Fruit fly (Drosophila melanogaster) whole organism, prepupa: ENCODE data around the gene CG42540.

Source experiments
- CG10631 ChIP-seq: fragments of 200-800 bp; sonication (Bioruptor generic); optimal IDR thresholded peaks from 2 replicates; lab custom pipeline; 2016; ENCODE audit warnings: missing biosample characterization, missing genetic modification characterization
- CG10669 ChIP-seq: fragments of 200-800 bp; sonication (Bioruptor generic); optimal IDR thresholded peaks from 3 replicates; lab custom pipeline; 2018; ENCODE audit warnings: missing biosample characterization, mild to moderate bottlenecking, missing genetic modification characterization, moderate library complexity
- CG11294 ChIP-seq: fragments of 200-800 bp; sonication (Bioruptor generic); IDR thresholded peaks from 2 replicates; pipeline ENCODE4 v1.3.6; 2022; ENCODE audit warnings: missing biosample characterization, missing genetic modification characterization
- CG11762 ChIP-seq: fragments of 200-800 bp; sonication (Bioruptor generic); optimal IDR thresholded peaks from 3 replicates; lab custom pipeline; 2016; ENCODE audit warnings: missing biosample characterization, missing genetic modification characterization; ENCODE audit not compliant: insufficient read depth
- CG11902 ChIP-seq: fragments of 200-800 bp; sonication (Bioruptor generic); optimal IDR thresholded peaks from 3 replicates; lab custom pipeline; 2016; ENCODE audit warnings: missing biosample characterization, missing genetic modification characterization
- CG1621 ChIP-seq: fragments of 200-800 bp; sonication (Bioruptor generic); optimal IDR thresholded peaks from 3 replicates; lab custom pipeline; 2018; ENCODE audit warnings: missing biosample characterization, mild to moderate bottlenecking, missing genetic modification characterization
- CG16779 ChIP-seq: fragments of 200-800 bp; sonication (Bioruptor generic); optimal IDR thresholded peaks from 3 replicates; lab custom pipeline; 2017; ENCODE audit warnings: missing biosample characterization, mild to moderate bottlenecking, missing genetic modification characterization
- CG3032 ChIP-seq: fragments of 200-800 bp; optimal IDR thresholded peaks from 2 replicates; lab custom pipeline; 2019; ENCODE audit warnings: missing biosample characterization, mild to moderate bottlenecking, missing genetic modification characterization, moderate library complexity
- CG31627 ChIP-seq: fragments of 200-800 bp; sonication (Bioruptor generic); optimal IDR thresholded peaks from 3 replicates; lab custom pipeline; 2016; ENCODE audit warnings: missing biosample characterization, missing genetic modification characterization
- CG34406 ChIP-seq: fragments of 200-800 bp; sonication (Bioruptor generic); optimal IDR thresholded peaks from 3 replicates; lab custom pipeline; 2016; ENCODE audit warnings: missing biosample characterization, missing genetic modification characterization
- CG4318 ChIP-seq: fragments of 200-800 bp; sonication (Bioruptor generic); optimal IDR thresholded peaks from 3 replicates; lab custom pipeline; 2017; ENCODE audit warnings: missing biosample characterization, mild to moderate bottlenecking, missing genetic modification characterization
- CG6163 ChIP-seq: fragments of 200-800 bp; sonication (Bioruptor generic); IDR thresholded peaks from 3 replicates; pipeline ENCODE4 v1.3.6; 2022; ENCODE audit warnings: missing biosample characterization, missing genetic modification characterization
- CG6792 ChIP-seq: fragments of 200-800 bp; sonication (Bioruptor generic); optimal IDR thresholded peaks from 3 replicates; lab custom pipeline; 2016; ENCODE audit warnings: missing biosample characterization, missing genetic modification characterization
- CG6854 ChIP-seq: fragments of 200-800 bp; sonication (Bioruptor generic); optimal IDR thresholded peaks from 2 replicates; lab custom pipeline; 2017; ENCODE audit warnings: missing biosample characterization, mild to moderate bottlenecking, missing genetic modification characterization
- CG7368 ChIP-seq: fragments of 200-800 bp; sonication (Bioruptor generic); optimal IDR thresholded peaks from 3 replicates; lab custom pipeline; 2016; ENCODE audit warnings: missing biosample characterization, missing genetic modification characterization
- CG8119 ChIP-seq: fragments of 200-800 bp; sonication (Bioruptor generic); IDR thresholded peaks from 3 replicates; pipeline ENCODE4 v1.3.6; 2022; ENCODE audit warnings: missing biosample characterization, missing genetic modification characterization
- CG8319 ChIP-seq: fragments of 200-800 bp; sonication (Bioruptor generic); optimal IDR thresholded peaks from 3 replicates; lab custom pipeline; 2016; ENCODE audit warnings: missing biosample characterization, missing genetic modification characterization
- CG8632 ChIP-seq: fragments of 200-800 bp; sonication (Bioruptor generic); optimal IDR thresholded peaks from 3 replicates; lab custom pipeline; 2016; ENCODE audit warnings: missing biosample characterization, missing genetic modification characterization
- CG9139 ChIP-seq: fragments of 200-800 bp; sonication (Bioruptor generic); optimal IDR thresholded peaks from 3 replicates; lab custom pipeline; 2017; ENCODE audit warnings: missing biosample characterization, mild to moderate bottlenecking, missing genetic modification characterization
- Eip75B ChIP-seq: fragments of 200-800 bp; sonication (Bioruptor generic); optimal IDR thresholded peaks from 3 replicates; lab custom pipeline; 2016; ENCODE audit warnings: missing biosample characterization, missing genetic modification characterization
- Eip78C ChIP-seq: fragments of 200-800 bp; sonication (Bioruptor generic); peaks from one replicate; lab custom pipeline; 2016; ENCODE audit warnings: missing biosample characterization, missing genetic modification characterization
- Eip93F ChIP-seq: fragments of 200-800 bp; sonication (Bioruptor generic); optimal IDR thresholded peaks from 2 replicates; lab custom pipeline; 2016; ENCODE audit warnings: missing biosample characterization, mild to moderate bottlenecking, missing genetic modification characterization
- Ets21C ChIP-seq: fragments of 200-800 bp; sonication (Bioruptor generic); optimal IDR thresholded peaks from 3 replicates; lab custom pipeline; 2016; ENCODE audit warnings: missing biosample characterization, missing genetic modification characterization
- Ets96B ChIP-seq: fragments of 200-800 bp; optimal IDR thresholded peaks from 2 replicates; lab custom pipeline; 2019; ENCODE audit warnings: missing biosample characterization, mild to moderate bottlenecking, missing genetic modification characterization, moderate library complexity
- Gug ChIP-seq: fragments of 200-800 bp; sonication (Bioruptor generic); IDR thresholded peaks from 2 replicates; pipeline ENCODE4 v1.3.6; 2022; ENCODE audit warnings: missing biosample characterization, missing genetic modification characterization
- Hr38 ChIP-seq: sonication (Bioruptor generic); optimal IDR thresholded peaks from 2 replicates; lab custom pipeline; 2016; ENCODE audit warnings: missing biosample characterization, missing genetic modification characterization
- Hr39 ChIP-seq: fragments of 200-800 bp; sonication (Bioruptor generic); optimal IDR thresholded peaks from 2 replicates; lab custom pipeline; 2016; ENCODE audit warnings: missing biosample characterization, missing genetic modification characterization
- Hr4 ChIP-seq: fragments of 200-800 bp; sonication (Bioruptor generic); optimal IDR thresholded peaks from 3 replicates; lab custom pipeline; 2016; ENCODE audit warnings: missing biosample characterization, missing genetic modification characterization
- Lpt ChIP-seq: fragments of 200-800 bp; sonication (Bioruptor generic); optimal IDR thresholded peaks from 3 replicates; lab custom pipeline; 2016; ENCODE audit warnings: missing biosample characterization, missing genetic modification characterization
- Smox ChIP-seq: fragments of 200-800 bp; sonication (Bioruptor generic); optimal IDR thresholded peaks from 3 replicates; lab custom pipeline; 2016; ENCODE audit warnings: missing biosample characterization, missing genetic modification characterization
- Sox102F ChIP-seq: fragments of 200-800 bp; sonication (Bioruptor generic); optimal IDR thresholded peaks from 2 replicates; lab custom pipeline; 2016; ENCODE audit warnings: missing biosample characterization, mild to moderate bottlenecking, missing genetic modification characterization
- Sox14 ChIP-seq: fragments of 200-800 bp; sonication (Bioruptor generic); optimal IDR thresholded peaks from 3 replicates; lab custom pipeline; 2016; ENCODE audit warnings: missing biosample characterization, missing genetic modification characterization
- Sox15 ChIP-seq: fragments of 200-800 bp; sonication (Bioruptor generic); optimal IDR thresholded peaks from 3 replicates; lab custom pipeline; 2016; ENCODE audit warnings: missing biosample characterization, missing genetic modification characterization
- achi ChIP-seq: fragments of 200-800 bp; sonication (Bioruptor generic); optimal IDR thresholded peaks from 3 replicates; lab custom pipeline; 2016; ENCODE audit warnings: missing biosample characterization, missing genetic modification characterization
- cyc ChIP-seq: fragments of 200-800 bp; sonication (Bioruptor generic); optimal IDR thresholded peaks from 3 replicates; lab custom pipeline; 2016; ENCODE audit warnings: missing biosample characterization, missing genetic modification characterization
- dsx ChIP-seq: fragments of 200-800 bp; optimal IDR thresholded peaks from 3 replicates; lab custom pipeline; 2019; ENCODE audit warnings: missing biosample characterization, mild to moderate bottlenecking, missing genetic modification characterization, moderate library complexity; ENCODE audit not compliant: poor library complexity, severe bottlenecking
- eg ChIP-seq: fragments of 200-800 bp; sonication (Bioruptor generic); IDR thresholded peaks from 3 replicates; pipeline ENCODE4 v1.3.6; 2022; ENCODE audit warnings: missing biosample characterization, missing genetic modification characterization
- esn ChIP-seq: fragments of 200-800 bp; sonication (Bioruptor generic); optimal IDR thresholded peaks from 2 replicates; lab custom pipeline; 2016; ENCODE audit warnings: missing biosample characterization, mild to moderate bottlenecking, missing genetic modification characterization, moderate library complexity
- fkh ChIP-seq: fragments of 200-800 bp; sonication (Bioruptor generic); optimal IDR thresholded peaks from 3 replicates; lab custom pipeline; 2017; ENCODE audit warnings: missing biosample characterization, mild to moderate bottlenecking, missing genetic modification characterization, moderate library complexity
- lz ChIP-seq: fragments of 200-800 bp; sonication (Bioruptor generic); optimal IDR thresholded peaks from 3 replicates; lab custom pipeline; 2016; ENCODE audit warnings: missing biosample characterization, missing genetic modification characterization
- pdm3 ChIP-seq: fragments of 200-800 bp; sonication (Bioruptor generic); optimal IDR thresholded peaks from 3 replicates; lab custom pipeline; 2016; ENCODE audit warnings: missing biosample characterization, missing genetic modification characterization
- salr ChIP-seq, 2 experiments: fragments of 200-800 bp; sonication (Bioruptor generic); optimal IDR thresholded peaks; 3 replicates each; lab custom pipeline; 2016 to 2018; ENCODE audit warnings: missing biosample characterization in 2 of 2, missing genetic modification characterization in 2 of 2, mild to moderate bottlenecking in 1 of 2
- spab ChIP-seq: fragments of 200-800 bp; sonication (Bioruptor generic); optimal IDR thresholded peaks from 2 replicates; lab custom pipeline; 2017; ENCODE audit warnings: missing biosample characterization, mild to moderate bottlenecking, missing genetic modification characterization, missing genetic modification reagents
- ss ChIP-seq, 2 experiments: fragments of 200-800 bp; sonication (Bioruptor generic); optimal IDR thresholded peaks; 2 replicates in 1 of 2; 3 replicates in 1 of 2; lab custom pipeline; 2017 to 2018; ENCODE audit warnings: mild to moderate bottlenecking in 2 of 2, missing biosample characterization in 2 of 2, missing genetic modification characterization in 2 of 2, moderate library complexity in 1 of 2
- svp ChIP-seq: fragments of 200-800 bp; sonication (Bioruptor generic); peaks from one replicate; lab custom pipeline; 2016; ENCODE audit warnings: missing biosample characterization, missing genetic modification characterization
- topi ChIP-seq: fragments of 200-800 bp; sonication (Bioruptor generic); optimal IDR thresholded peaks from 3 replicates; lab custom pipeline; 2016; ENCODE audit warnings: missing biosample characterization, missing genetic modification characterization

Gene CG42540

dm6 chr3L:4543034-4543806 lies 12.7 kb upstream of the CG42540 start (continued):
- TF ChIP-seq Eip75B = peak; percentile 87
- TF ChIP-seq eg (GFP tag; lab: Robert Waterston, UW) = peak; percentile 86
- peak; percentile 98 for TF ChIP-seq spab (GFP tag; lab: Kevin White, UChicago)
- TF ChIP-seq CG4318 = peak; percentile 25
- TF ChIP-seq salr (GFP tag; optimal IDR thresholded peaks at IDR 0.05; lab: Kevin White, UChicago) = peak; percentile 81 to 88
- peak; percentile 84 for TF ChIP-seq Lpt (GFP tag; lab: Kevin White, UChicago)
- peak; percentile 84 for TF ChIP-seq CG8119 (GFP tag; lab: Robert Waterston, UW)
- TF ChIP-seq CG6792 = peak; percentile 83
- peak; percentile 17 for TF ChIP-seq Ets21C (GFP tag; lab: Kevin White, UChicago)
- peak; percentile 40 for TF ChIP-seq topi (GFP tag; lab: Kevin White, UChicago)
- peak; percentile 52 for TF ChIP-seq Hr4 (GFP tag; lab: Kevin White, UChicago)
- TF ChIP-seq CG31627 (GFP tag; lab: Kevin White, UChicago) = peak; percentile 60
- peak; percentile 26 for TF ChIP-seq Sox15 (GFP tag; lab: Kevin White, UChicago)
- peak; percentile 54 for TF ChIP-seq lz
- TF ChIP-seq CG3032 (tag; lab: Kevin White, UChicago) = peak; percentile 95
- TF ChIP-seq CG10631 (GFP tag; lab: Kevin White, UChicago) = peak; percentile 79
- peak; percentile 25 for TF ChIP-seq CG6854 (GFP tag; lab: Kevin White, UChicago)
- TF ChIP-seq CG7368 (GFP tag; lab: Kevin White, UChicago) = peak; percentile 91
- peak; percentile 76 for TF ChIP-seq CG8632 (GFP tag; lab: Kevin White, UChicago)
- peak; percentile 63 for TF ChIP-seq Sox102F (GFP tag; lab: Kevin White, UChicago)
- peak; percentile 95 for TF ChIP-seq CG1621 (tag; lab: Kevin White, UChicago)
- TF ChIP-seq esn = peak; percentile 69
- peak; percentile 95 for TF ChIP-seq dsx (GFP tag; lab: Kevin White, UChicago)
- peak; percentile 96 to 98 for TF ChIP-seq ss (GFP tag; optimal IDR thresholded peaks at IDR 0.05; lab: Kevin White, UChicago)
- peak; percentile 62 for TF ChIP-seq CG11902 (GFP tag; lab: Kevin White, UChicago)
- peak; percentile 90 for TF ChIP-seq CG16779
- TF ChIP-seq Smox (GFP tag; lab: Kevin White, UChicago) = peak; percentile 58
- TF ChIP-seq CG6163 (GFP tag; lab: Robert Waterston, UW) = peak; percentile 95
- TF ChIP-seq CG9139 (GFP tag; lab: Kevin White, UChicago) = peak; percentile 98
- TF ChIP-seq fkh (GFP tag; lab: Kevin White, UChicago) = no peak
- peak; percentile 49; the same call in 1 of the 2 replicates for TF ChIP-seq Gug
- peak; percentile 30 for TF ChIP-seq CG11762 (GFP tag; lab: Kevin White, UChicago)
- TF ChIP-seq achi (GFP tag; lab: Kevin White, UChicago) = peak; percentile 77

dm6 chr3L:4543807-4544197 lies 12.1 kb upstream of the CG42540 start:
- peak; percentile 84 for TF ChIP-seq fkh (GFP tag; lab: Kevin White, UChicago)
- peak; percentile 1 for TF ChIP-seq Eip93F (GFP tag; lab: Kevin White, UChicago)
- TF ChIP-seq Sox15 (GFP tag; lab: Kevin White, UChicago) = no peak
- TF ChIP-seq Sox14 (GFP tag; lab: Kevin White, UChicago) = no peak
- no peak for TF ChIP-seq CG10669 (GFP tag; lab: Kevin White, UChicago)
- TF ChIP-seq pdm3 (GFP tag; lab: Kevin White, UChicago) = no peak
- no peak for TF ChIP-seq CG4318
- TF ChIP-seq CG6163 (GFP tag; lab: Robert Waterston, UW) = peak; percentile 18; the same call in 1 of the 3 replicates
- TF ChIP-seq esn = no peak
- no peak for TF ChIP-seq Lpt (GFP tag; lab: Kevin White, UChicago)
- TF ChIP-seq CG11294 (GFP tag; lab: Robert Waterston, UW) = no peak
- TF ChIP-seq topi (GFP tag; lab: Kevin White, UChicago) = no peak
- no peak for TF ChIP-seq CG10631 (GFP tag; lab: Kevin White, UChicago)
- TF ChIP-seq CG3032 (tag; lab: Kevin White, UChicago) = no peak
- TF ChIP-seq CG6854 (GFP tag; lab: Kevin White, UChicago) = no peak
- TF ChIP-seq CG8319 (GFP tag; lab: Kevin White, UChicago) = no peak
- TF ChIP-seq CG34406 (GFP tag; lab: Kevin White, UChicago) = no peak
- TF ChIP-seq CG11762 (GFP tag; lab: Kevin White, UChicago) = no peak
- TF ChIP-seq Ets96B (tag; lab: Kevin White, UChicago) = no peak
- TF ChIP-seq CG11902 (GFP tag; lab: Kevin White, UChicago) = no peak
- no peak for TF ChIP-seq Hr38 (GFP tag; lab: Kevin White, UChicago)
- peak; percentile 10 for TF ChIP-seq Eip78C (GFP tag; lab: Kevin White, UChicago)
- TF ChIP-seq svp (GFP tag; lab: Kevin White, UChicago) = peak; percentile 66
- TF ChIP-seq salr (GFP tag; optimal IDR thresholded peaks at IDR 0.05; lab: Kevin White, UChicago) = no peak
- TF ChIP-seq CG9139 (GFP tag; lab: Kevin White, UChicago) = no peak
- TF ChIP-seq CG7368 (GFP tag; lab: Kevin White, UChicago) = no peak
- TF ChIP-seq spab (GFP tag; lab: Kevin White, UChicago) = no peak
- no peak for TF ChIP-seq Hr39 (GFP tag; lab: Kevin White, UChicago)
- TF ChIP-seq Gug = no peak
- TF ChIP-seq cyc (GFP tag; lab: Kevin White, UChicago) = no peak
- TF ChIP-seq achi (GFP tag; lab: Kevin White, UChicago) = no peak
